Worm (Caenorhabditis elegans) whole organism, L4 larva: Measurements from ENCODE around the gene VF13D12L.3.

Experiments
- D1046.2 ChIP-seq: fragments of 200-800 bp; sonication (Bioruptor generic); IDR thresholded peaks from 2 replicates; pipeline ENCODE4 v1.3.6; 2022; ENCODE audit warnings: missing genetic modification characterization, missing compliant biosample characterization
- F10B5.3 ChIP-seq: sonication (generic microtip); optimal IDR thresholded peaks from 2 replicates; lab custom pipeline; 2016; ENCODE audit warnings: mild to moderate bottlenecking, missing genetic modification characterization, missing compliant biosample characterization
- T20F7.1 ChIP-seq: fragments of 200-800 bp; sonication (Bioruptor generic); optimal IDR thresholded peaks from 2 replicates; lab custom pipeline; 2018; ENCODE audit warnings: mild to moderate bottlenecking, missing genetic modification characterization, missing compliant biosample characterization
- T26A8.4 ChIP-seq: fragments of 200-800 bp; sonication (Bioruptor generic); IDR thresholded peaks from 2 replicates; pipeline ENCODE4 v1.3.6; 2022; ENCODE audit warnings: missing genetic modification characterization, missing compliant biosample characterization
- Y105C5A.15 ChIP-seq: fragments of 200-800 bp; sonication (Bioruptor generic); IDR thresholded peaks from 2 replicates; pipeline ENCODE4 v1.3.6; 2022; ENCODE audit warnings: missing genetic modification characterization, missing compliant biosample characterization
- Y48G9A.11 ChIP-seq: fragments of 200-800 bp; sonication (Bioruptor generic); IDR thresholded peaks from 2 replicates; pipeline ENCODE4 v1.3.6; 2022; ENCODE audit warnings: missing genetic modification reagents, missing genetic modification characterization, missing compliant biosample characterization
- Y5F2A.4 ChIP-seq: fragments of 200-800 bp; sonication (Bioruptor generic); optimal IDR thresholded peaks from 2 replicates; lab custom pipeline; 2018; ENCODE audit warnings: mild to moderate bottlenecking, missing genetic modification characterization, missing compliant biosample characterization
- aha-1 ChIP-seq: fragments of 150-350 bp; peaks from one replicate; lab custom pipeline; 2014; ENCODE audit warnings: missing biosample characterization, missing genetic modification characterization
- arid-1 ChIP-seq: fragments of 200-800 bp; sonication (Bioruptor generic); conservative IDR thresholded peaks from 2 replicates; pipeline ENCODE4 v1.3.6; 2022; ENCODE audit warnings: missing genetic modification reagents, missing genetic modification characterization, missing compliant biosample characterization
- ceh-20 ChIP-seq: fragments of 200-800 bp; sonication (Bioruptor generic); IDR thresholded peaks from 2 replicates; pipeline ENCODE4 v1.3.6; 2022; ENCODE audit warnings: missing genetic modification reagents, missing genetic modification characterization, missing compliant biosample characterization
- ceh-28 ChIP-seq: fragments of 150-350 bp; optimal IDR thresholded peaks from 2 replicates; lab custom pipeline; 2014; ENCODE audit warnings: missing biosample characterization, missing genetic modification reagents, missing genetic modification characterization
- ceh-82 ChIP-seq: sonication (generic microtip); optimal IDR thresholded peaks from 2 replicates; lab custom pipeline; 2017; ENCODE audit warnings: missing biosample characterization, missing genetic modification characterization
- ces-1 ChIP-seq: fragments of 150-350 bp; sonication (generic microtip); optimal IDR thresholded peaks from 4 replicates; lab custom pipeline; 2014; ENCODE audit warnings: missing biosample characterization, missing genetic modification reagents, missing genetic modification characterization
- cey-2 ChIP-seq: sonication (generic microtip); optimal IDR thresholded peaks from 3 replicates; lab custom pipeline; 2017; ENCODE audit warnings: missing genetic modification characterization, mild to moderate bottlenecking, missing compliant biosample characterization, antibody characterized with exemption, borderline replicate concordance; ENCODE audit not compliant: insufficient read depth
- ctbp-1 ChIP-seq: fragments of 200-800 bp; sonication (Bioruptor generic); IDR thresholded peaks from 2 replicates; pipeline ENCODE4 v1.3.6; 2022; ENCODE audit warnings: missing genetic modification reagents, missing genetic modification characterization, missing compliant biosample characterization
- daf-16 ChIP-seq, 3 experiments: sonication (generic microtip); optimal IDR thresholded peaks; 2 replicates each; lab custom pipeline; 2016 to 2017; ENCODE audit warnings: missing genetic modification characterization in 3 of 3, missing genetic modification reagents in 3 of 3, mild to moderate bottlenecking in 2 of 3, missing compliant biosample characterization in 2 of 3, missing biosample characterization in 1 of 3, moderate library complexity in 1 of 3
- daf-8 ChIP-seq: fragments of 200-800 bp; sonication (Bioruptor generic); IDR thresholded peaks from 2 replicates; pipeline ENCODE4 v1.3.6; 2022; ENCODE audit warnings: missing genetic modification characterization, missing compliant biosample characterization
- dmd-6 ChIP-seq: fragments of 200-800 bp; sonication (Bioruptor generic); IDR thresholded peaks from 2 replicates; pipeline ENCODE4 v1.3.6; 2022; ENCODE audit warnings: missing genetic modification reagents, missing genetic modification characterization, missing compliant biosample characterization
- dmd-8 ChIP-seq: fragments of 200-800 bp; sonication (Bioruptor generic); IDR thresholded peaks from 2 replicates; pipeline ENCODE4 v1.3.6; 2022; ENCODE audit warnings: missing genetic modification characterization, missing compliant biosample characterization
- duxl-1 ChIP-seq: sonication (generic microtip); optimal IDR thresholded peaks from 2 replicates; lab custom pipeline; 2016; ENCODE audit warnings: mild to moderate bottlenecking, missing genetic modification characterization, moderate library complexity, missing compliant biosample characterization; ENCODE audit not compliant: poor library complexity
- egl-43 ChIP-seq: fragments of 200-800 bp; sonication (Bioruptor generic); IDR thresholded peaks from 2 replicates; pipeline ENCODE4 v1.3.6; 2022; ENCODE audit warnings: missing genetic modification reagents, missing genetic modification characterization, missing compliant biosample characterization
- fkh-10 ChIP-seq: fragments of 150-350 bp; optimal IDR thresholded peaks from 2 replicates; lab custom pipeline; 2014; ENCODE audit warnings: missing biosample characterization, missing genetic modification reagents, missing genetic modification characterization
- hlh-11 ChIP-seq: fragments of 200-800 bp; sonication (Bioruptor generic); optimal IDR thresholded peaks from 2 replicates; lab custom pipeline; 2018; ENCODE audit warnings: mild to moderate bottlenecking, missing genetic modification characterization, missing compliant biosample characterization
- hlh-30 ChIP-seq: sonication (generic microtip); optimal IDR thresholded peaks from 2 replicates; lab custom pipeline; 2017; ENCODE audit warnings: antibody characterized with exemption, mild to moderate bottlenecking, missing genetic modification characterization, missing compliant biosample characterization; ENCODE audit not compliant: insufficient read depth
- hmg-1.1 ChIP-seq: fragments of 200-800 bp; sonication (Bioruptor generic); IDR thresholded peaks from 2 replicates; pipeline ENCODE4 v1.3.6; 2022; ENCODE audit warnings: missing genetic modification reagents, missing genetic modification characterization, missing compliant biosample characterization
- lin-13 ChIP-seq: fragments of 150-350 bp; optimal IDR thresholded peaks from 2 replicates; lab custom pipeline; 2014; ENCODE audit warnings: missing biosample characterization, missing genetic modification reagents, missing genetic modification characterization
- lin-38 ChIP-seq: fragments of 200-800 bp; sonication (Bioruptor generic); IDR thresholded peaks from 2 replicates; pipeline ENCODE4 v1.3.6; 2022; ENCODE audit warnings: missing genetic modification reagents, missing genetic modification characterization, missing compliant biosample characterization
- lsy-2 ChIP-seq, 2 experiments: fragments of 150-350 bp in 1 of 2; sonication (generic microtip) in 1 of 2; optimal IDR thresholded peaks; 2 replicates each; lab custom pipeline; 2014 to 2017; ENCODE audit warnings: missing biosample characterization in 2 of 2, missing genetic modification characterization in 2 of 2
- madf-5 ChIP-seq, 2 experiments: fragments of 200-800 bp; sonication (Bioruptor generic); IDR thresholded peaks; 2 replicates each; pipeline ENCODE4 v1.3.6; 2022; ENCODE audit warnings: missing compliant biosample characterization in 2 of 2, missing genetic modification characterization in 2 of 2
- madf-9 ChIP-seq: fragments of 200-800 bp; sonication (Bioruptor generic); conservative IDR thresholded peaks from 2 replicates; pipeline ENCODE4 v1.3.6; 2022; ENCODE audit warnings: missing genetic modification reagents, missing genetic modification characterization, missing compliant biosample characterization
- mdl-1 ChIP-seq, 2 experiments: fragments of 150-350 bp in 1 of 2; sonication (generic microtip) in 1 of 2; optimal IDR thresholded peaks; 2 replicates each; lab custom pipeline; 2014 to 2017; ENCODE audit warnings: missing biosample characterization in 2 of 2, missing genetic modification characterization in 2 of 2
- mdt-29 ChIP-seq: fragments of 200-800 bp; sonication (Bioruptor generic); IDR thresholded peaks from 2 replicates; pipeline ENCODE4 v1.3.6; 2022; ENCODE audit warnings: missing genetic modification reagents, missing genetic modification characterization, missing compliant biosample characterization
- mep-1 ChIP-seq: fragments of 150-350 bp; sonication (generic microtip); optimal IDR thresholded peaks from 3 replicates; lab custom pipeline; 2014; ENCODE audit warnings: missing biosample characterization, missing genetic modification characterization
- mes-2 ChIP-seq: sonication (generic microtip); optimal IDR thresholded peaks from 2 replicates; lab custom pipeline; 2016; ENCODE audit warnings: missing genotype, mild to moderate bottlenecking, missing genetic modification characterization, missing compliant biosample characterization; ENCODE audit not compliant: poor library complexity, severe bottlenecking
- mxl-3 ChIP-seq: fragments of 200-800 bp; sonication (Bioruptor generic); optimal IDR thresholded peaks from 2 replicates; lab custom pipeline; 2018; ENCODE audit warnings: mild to moderate bottlenecking, missing genetic modification characterization, missing compliant biosample characterization
- nhr-102 ChIP-seq: sonication (generic microtip); optimal IDR thresholded peaks from 2 replicates; lab custom pipeline; 2016; ENCODE audit warnings: mild to moderate bottlenecking, missing genetic modification characterization, moderate library complexity, missing compliant biosample characterization
- nhr-237 ChIP-seq: sonication (generic microtip); optimal IDR thresholded peaks from 2 replicates; lab custom pipeline; 2017; ENCODE audit warnings: missing biosample characterization, missing genetic modification characterization
- nhr-28 ChIP-seq: fragments of 150-350 bp; optimal IDR thresholded peaks from 2 replicates; lab custom pipeline; 2014; ENCODE audit warnings: missing biosample characterization, missing genetic modification characterization
- nhr-41 ChIP-seq: fragments of 200-800 bp; sonication (Bioruptor generic); IDR thresholded peaks from 2 replicates; pipeline ENCODE4 v1.3.6; 2022; ENCODE audit warnings: missing genetic modification reagents, missing genetic modification characterization, missing compliant biosample characterization
- nhr-6 ChIP-seq: fragments of 150-350 bp; optimal IDR thresholded peaks from 2 replicates; lab custom pipeline; 2014; ENCODE audit warnings: missing biosample characterization, missing genetic modification characterization
- nhr-76 ChIP-seq: fragments of 150-350 bp; optimal IDR thresholded peaks from 2 replicates; lab custom pipeline; 2014; ENCODE audit warnings: missing biosample characterization, missing genetic modification characterization
- pqm-1 ChIP-seq: sonication (generic microtip); optimal IDR thresholded peaks from 2 replicates; lab custom pipeline; 2017; ENCODE audit warnings: missing biosample characterization, missing genetic modification characterization
- skn-1 ChIP-seq: fragments of 150-350 bp; optimal IDR thresholded peaks from 2 replicates; lab custom pipeline; 2014; ENCODE audit warnings: missing biosample characterization, missing genetic modification characterization
- snpc-4 ChIP-seq: fragments of 150-350 bp; optimal IDR thresholded peaks from 2 replicates; lab custom pipeline; 2014; ENCODE audit warnings: missing biosample characterization, missing genetic modification characterization
- spr-3 ChIP-seq: fragments of 200-800 bp; sonication (Bioruptor generic); optimal IDR thresholded peaks from 2 replicates; lab custom pipeline; 2018; ENCODE audit warnings: mild to moderate bottlenecking, missing genetic modification characterization, missing compliant biosample characterization
- unc-39 ChIP-seq: sonication (generic microtip); optimal IDR thresholded peaks from 2 replicates; lab custom pipeline; 2017; ENCODE audit warnings: missing biosample characterization, missing genetic modification characterization
- vab-7 ChIP-seq: fragments of 200-800 bp; sonication (Bioruptor generic); IDR thresholded peaks from 2 replicates; pipeline ENCODE4 v1.3.6; 2022; ENCODE audit warnings: missing genetic modification reagents, missing genetic modification characterization, missing compliant biosample characterization
- zfp-2 ChIP-seq: sonication (generic microtip); optimal IDR thresholded peaks from 2 replicates; lab custom pipeline; 2016; ENCODE audit warnings: mild to moderate bottlenecking, missing genetic modification characterization, missing compliant biosample characterization
- zfp-3 ChIP-seq: fragments of 200-800 bp; sonication (Bioruptor generic); conservative IDR thresholded peaks from 2 replicates; pipeline ENCODE4 v1.3.6; 2022; ENCODE audit warnings: missing genetic modification reagents, missing genetic modification characterization, missing compliant biosample characterization

Gene VF13D12L.3

ce11 chrII:11746782-11747288 is 41.0 kb downstream of the VF13D12L.3 start (continued):
- peak; percentile 84 for TF ChIP-seq hlh-30 (tag; lab: Kevin White, UChicago)
- no peak for TF ChIP-seq madf-9
- TF ChIP-seq D1046.2: 0 out of 2 replicates have a peak, but pooled peaks have one; percentile 27
- TF ChIP-seq snpc-4 (tag; lab: Kevin White, UChicago): no peak
- TF ChIP-seq pqm-1: no peak
- TF ChIP-seq mes-2 (tag; lab: Kevin White, UChicago): peak; percentile 64
- peak; percentile 21 for TF ChIP-seq mxl-3
- TF ChIP-seq lin-13 (GFP tag; lab: Kevin White, UChicago): peak; percentile 1
- 0 out of 2 replicates have a peak, but pooled peaks have one; percentile 8 for TF ChIP-seq arid-1 (GFP tag; lab: Robert Waterston, UW)
- no peak for TF ChIP-seq mdt-29 (GFP tag; lab: Robert Waterston, UW)
- peak; percentile 59 for TF ChIP-seq nhr-6
- TF ChIP-seq mep-1 (tag; lab: Kevin White, UChicago): peak; percentile 82
- peak; percentile 84 for TF ChIP-seq fkh-10
- no peak for TF ChIP-seq F10B5.3
- peak; percentile 47; the same call in 1 of the 2 replicates for TF ChIP-seq lin-38 (GFP tag; lab: Robert Waterston, UW)
- no peak for TF ChIP-seq dmd-8 (GFP tag; lab: Robert Waterston, UW)
- TF ChIP-seq duxl-1: no peak
- TF ChIP-seq daf-16 (GFP tag; optimal IDR thresholded peaks at IDR 0.05; lab: Kevin White, UChicago): peak in 1 of 2 experiments; percentile 9
- no peak for TF ChIP-seq daf-16 (tag; optimal IDR thresholded peaks at IDR 0.05; lab: Kevin White, UChicago)
- no peak for TF ChIP-seq T26A8.4 (GFP tag; lab: Robert Waterston, UW)
- 0 out of 2 replicates have a peak, but pooled peaks have one; percentile 72 for TF ChIP-seq daf-8 (GFP tag; lab: Robert Waterston, UW)
- TF ChIP-seq aha-1 (tag; lab: Kevin White, UChicago): peak; percentile 56
- TF ChIP-seq ctbp-1 (GFP tag; lab: Robert Waterston, UW): peak; percentile 91
- peak; percentile 35 for TF ChIP-seq nhr-102 (tag; lab: Kevin White, UChicago)
- no peak for TF ChIP-seq Y48G9A.11
- 0 out of 4 replicates have a peak, but pooled peaks of 1 of the 2 experiments have one; percentile 16 for TF ChIP-seq madf-5 (GFP tag; IDR thresholded peaks at IDR 0.05; lab: Robert Waterston, UW)
- TF ChIP-seq spr-3 (GFP tag; lab: Kevin White, UChicago): peak; percentile 40
- no peak for TF ChIP-seq skn-1 (tag; lab: Kevin White, UChicago)
- TF ChIP-seq zfp-2 (tag; lab: Kevin White, UChicago): peak; percentile 5
- TF ChIP-seq lsy-2 (tag; optimal IDR thresholded peaks at IDR 0.05; lab: Kevin White, UChicago): peak; percentile 46 to 59
- TF ChIP-seq hmg-1.1 (GFP tag; lab: Robert Waterston, UW): peak; percentile 83; the same call in 1 of the 2 replicates
- TF ChIP-seq egl-43 (GFP tag; lab: Robert Waterston, UW): peak; percentile 79; the same call in 1 of the 2 replicates
- TF ChIP-seq, all 104 proteins: peak for 40

- TF ChIP-seq unc-39 (tag; lab: Kevin White, UChicago) (no peak), cey-2 (tag; lab: Kevin White, UChicago) (no peak), nhr-237 (no peak), nhr-102 (tag; lab: Kevin White, UChicago) (no peak), dmd-6 (GFP tag; lab: Robert Waterston, UW) (no peak), ces-1 (GFP tag; lab: Kevin White, UChicago) (no peak), hlh-11 (no peak), nhr-76 (tag; lab: Kevin White, UChicago) (no peak), ceh-82 (no peak), T20F7.1 (GFP tag; lab: Kevin White, UChicago) (peak; percentile 35), Y5F2A.4 (GFP tag; lab: Kevin White, UChicago) (no peak), T26A8.4 (GFP tag; lab: Robert Waterston, UW) (no peak), dmd-8 (GFP tag; lab: Robert Waterston, UW) (no peak), vab-7 (no peak), Y105C5A.15 (GFP tag; lab: Robert Waterston, UW) (no peak), mdl-1 (tag; optimal IDR thresholded peaks at IDR 0.05; lab: Kevin White, UChicago) (no peak), spr-3 (GFP tag; lab: Kevin White, UChicago) (no peak), nhr-41 (GFP tag; lab: Robert Waterston, UW) (no peak), nhr-28 (no peak), zfp-3 (GFP tag; lab: Robert Waterston, UW) (no peak), ceh-28 (no peak), lsy-2 (tag; optimal IDR thresholded peaks at IDR 0.05; lab: Kevin White, UChicago) (peak; percentile 24 to 95), lin-38 (GFP tag; lab: Robert Waterston, UW) (0 out of 2 replicates have a peak, but pooled peaks have one; percentile 9), ceh-20 (GFP tag; lab: Robert Waterston, UW) (no peak)
Measured at ce11 chrII:11747889-11748288, 42.1 kb downstream of the VF13D12L.3 start.
